Worm (Caenorhabditis elegans): ENCODE measurements around the gene srt-49.

The srt-49 gene

DNA sequence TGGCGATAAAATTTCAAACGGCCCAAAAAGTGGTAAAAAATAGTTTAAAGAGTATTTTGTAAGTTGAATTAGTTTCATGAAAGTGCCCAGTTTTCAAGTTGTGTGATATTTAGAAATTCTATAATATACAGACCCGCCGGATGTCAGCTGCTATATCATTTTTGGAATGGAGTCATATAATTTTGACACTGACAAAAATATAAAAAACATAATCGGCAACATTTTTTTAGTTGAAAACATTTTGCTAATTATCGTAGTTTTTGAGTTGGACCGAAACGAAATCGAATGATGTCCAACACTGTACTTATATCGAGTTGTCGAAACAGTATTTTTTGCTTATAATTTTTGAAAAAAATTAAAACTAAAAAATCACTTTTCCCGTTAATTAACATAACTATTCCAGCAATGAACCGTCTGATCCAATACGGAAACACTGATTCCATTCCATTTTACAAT is 5.1 kb upstream of the srt-49 start, which contains the start of gene srt-44:
Gene srt-44 (plus strand): TSS at position 406 of the 456 bp plus-strand sequence.
- TF ChIP-seq W03F9.2 (tag; optimal IDR thresholded peaks at IDR 0.05): no peak
- no peak for TF ChIP-seq him-1 (tag; optimal IDR thresholded peaks at IDR 0.05)
- no peak for TF ChIP-seq dao-5 (tag; optimal IDR thresholded peaks at IDR 0.05)

DNA sequence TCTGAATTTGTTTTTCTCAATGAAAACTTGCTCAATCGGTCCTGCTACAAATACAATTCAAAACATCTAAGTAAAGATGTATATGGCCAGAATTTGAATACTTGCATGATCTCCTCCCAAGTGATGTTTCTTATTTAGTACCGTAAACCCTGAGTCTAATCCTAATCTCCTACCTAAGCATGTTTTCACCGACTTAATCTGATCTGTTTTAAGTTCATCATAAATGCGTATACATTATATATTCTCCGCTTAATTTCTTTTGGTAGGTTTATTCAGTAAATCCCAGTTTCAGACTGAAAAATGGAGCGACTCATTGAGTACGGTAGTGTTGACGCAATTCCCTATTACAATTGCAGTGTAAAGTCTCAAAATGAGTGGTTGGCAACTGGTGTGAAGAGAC is 23.8 kb downstream of the srt-49 start, which contains the start of gene srt-50:
Gene srt-50 (plus strand): TSS at position 301 of the 400 bp plus-strand sequence.
- no peak for TF ChIP-seq W03F9.2 (tag; optimal IDR thresholded peaks at IDR 0.05)
- no peak for TF ChIP-seq him-1 (tag; optimal IDR thresholded peaks at IDR 0.05)
- no peak for TF ChIP-seq dao-5 (tag; optimal IDR thresholded peaks at IDR 0.05)

DNA sequence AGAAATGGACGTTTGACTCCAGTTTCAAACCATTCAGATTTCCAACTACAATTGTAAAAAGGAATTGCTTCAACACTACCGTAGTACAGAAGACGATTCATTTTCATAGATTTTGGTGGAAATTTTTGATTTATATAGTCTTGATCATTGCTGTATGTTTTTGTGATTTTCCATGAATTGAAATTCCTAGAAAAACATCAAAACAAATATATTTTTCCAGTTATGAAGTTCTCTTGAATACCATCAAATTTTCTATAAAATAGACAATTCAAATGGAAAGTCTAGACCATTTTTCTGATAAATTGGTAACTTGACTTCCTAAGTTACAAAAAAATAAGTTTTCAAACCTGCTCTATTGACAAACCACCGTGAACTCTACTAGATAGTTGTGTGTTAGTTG is 29.4 kb downstream of the srt-49 start, which contains the start of gene srt-48:
Gene srt-48 (minus strand): TSS at position 101 of the 400 bp plus-strand sequence.
- TF ChIP-seq him-1 (tag; optimal IDR thresholded peaks at IDR 0.05) (no peak), dao-5 (tag; optimal IDR thresholded peaks at IDR 0.05) (no peak), W03F9.2 (tag; optimal IDR thresholded peaks at IDR 0.05) (no peak)

DNA sequence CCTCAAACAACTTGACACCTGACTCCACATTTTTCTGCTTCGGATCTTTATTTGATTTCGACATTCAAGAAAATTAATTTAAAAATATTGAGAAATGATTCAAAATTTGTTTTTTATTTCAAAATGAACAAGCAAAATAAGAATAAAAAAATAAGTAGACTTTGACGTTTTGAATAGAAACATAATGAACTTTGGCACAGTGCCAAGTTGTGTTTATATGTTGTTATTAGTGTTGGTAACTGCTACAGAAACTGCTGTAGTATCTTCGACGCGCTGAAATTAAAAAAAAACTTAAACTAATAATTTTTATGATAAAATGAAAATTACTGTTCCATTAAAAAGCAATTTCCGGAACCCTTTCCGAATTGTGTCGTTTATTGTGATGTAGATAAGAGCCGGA is 32.5 kb downstream of the srt-49 start, which contains the start of gene Y41E3.18:
Gene Y41E3.18 (minus strand): TSS at position 101 of the 400 bp plus-strand sequence.
- no peak for TF ChIP-seq W03F9.2 (tag; optimal IDR thresholded peaks at IDR 0.05)
- TF ChIP-seq him-1 (tag; optimal IDR thresholded peaks at IDR 0.05): no peak

DNA sequence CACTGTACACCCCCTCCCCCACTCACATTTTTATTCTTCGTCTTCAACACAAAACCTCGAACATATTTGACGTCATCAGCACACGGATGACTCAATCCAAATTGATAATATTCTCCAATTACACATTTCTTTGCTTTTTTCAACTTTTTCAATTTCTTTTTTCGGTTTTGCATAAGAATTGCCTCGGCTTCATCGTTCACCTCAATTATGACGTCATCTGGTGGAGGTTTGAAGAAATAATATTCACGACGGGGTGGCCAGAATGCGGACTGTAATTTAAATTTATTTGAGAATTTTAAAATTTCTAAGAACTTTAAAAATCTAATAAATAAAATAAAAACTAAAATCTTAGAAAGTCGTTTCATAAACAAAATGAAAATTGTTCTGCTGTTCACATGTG is 34.4 kb downstream of the srt-49 start:
- no peak for TF ChIP-seq W03F9.2 (tag; optimal IDR thresholded peaks at IDR 0.05)
- TF ChIP-seq him-1 (tag; optimal IDR thresholded peaks at IDR 0.05): no peak
- no peak for TF ChIP-seq dao-5 (tag; optimal IDR thresholded peaks at IDR 0.05)

DNA sequence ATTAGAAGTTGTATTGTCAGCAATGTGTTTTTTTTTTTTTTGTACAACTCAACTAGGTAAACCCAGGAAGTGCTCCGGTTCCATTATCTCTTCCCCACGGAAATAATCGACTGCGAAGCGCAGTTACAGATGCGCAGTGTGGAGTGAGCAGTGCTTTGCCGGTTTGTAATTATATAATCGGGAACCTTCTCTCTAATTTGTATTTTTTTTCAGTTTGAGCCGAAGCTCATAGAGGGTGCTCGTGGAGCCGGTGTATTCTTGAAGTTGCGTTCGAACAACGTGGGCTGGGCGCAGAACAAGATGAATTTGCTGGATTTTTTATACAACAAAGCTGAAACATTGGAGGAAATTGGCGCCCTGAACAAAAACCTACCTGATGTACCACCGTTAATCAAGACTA is 40.2 kb downstream of the srt-49 start, which contains the start of gene Y41E3.13:
Gene Y41E3.13 (plus strand): TSS at position 301 of the 400 bp plus-strand sequence.
- TF ChIP-seq W03F9.2 (tag; optimal IDR thresholded peaks at IDR 0.05) (no peak), dao-5 (tag; optimal IDR thresholded peaks at IDR 0.05) (no peak), him-1 (tag; optimal IDR thresholded peaks at IDR 0.05) (no peak)

DNA sequence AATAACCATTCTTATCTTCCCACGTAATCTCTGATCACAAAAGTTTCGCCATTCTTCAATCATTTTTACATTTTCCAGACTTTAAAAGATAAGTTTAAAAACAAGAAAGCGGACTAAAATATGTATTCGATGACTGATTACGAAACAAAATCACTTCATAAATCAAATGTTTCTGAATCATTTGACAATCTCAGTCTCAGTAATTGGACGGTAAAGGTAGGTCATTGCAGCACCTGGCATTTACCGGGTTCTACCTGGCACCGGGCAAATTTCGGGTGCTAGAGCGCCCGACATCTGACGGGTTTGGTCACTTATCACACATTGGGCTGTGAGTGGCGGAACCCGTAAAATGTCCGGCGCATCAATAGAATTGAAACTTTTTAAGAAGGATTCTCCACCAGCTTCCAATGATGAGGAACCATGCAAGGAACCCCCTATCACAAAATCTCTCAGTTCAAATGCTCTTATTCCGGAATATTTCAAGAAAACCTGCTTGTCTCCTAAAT is 42.1 kb downstream of the srt-49 start, which contains the start of gene Y41E3.19:
Gene Y41E3.19 (plus strand): TSS at position 51 of the 506 bp plus-strand sequence.
- TF ChIP-seq W03F9.2 (tag; optimal IDR thresholded peaks at IDR 0.05): no peak
- TF ChIP-seq dao-5 (tag; optimal IDR thresholded peaks at IDR 0.05): no peak
- no peak for TF ChIP-seq him-1 (tag; optimal IDR thresholded peaks at IDR 0.05)

DNA sequence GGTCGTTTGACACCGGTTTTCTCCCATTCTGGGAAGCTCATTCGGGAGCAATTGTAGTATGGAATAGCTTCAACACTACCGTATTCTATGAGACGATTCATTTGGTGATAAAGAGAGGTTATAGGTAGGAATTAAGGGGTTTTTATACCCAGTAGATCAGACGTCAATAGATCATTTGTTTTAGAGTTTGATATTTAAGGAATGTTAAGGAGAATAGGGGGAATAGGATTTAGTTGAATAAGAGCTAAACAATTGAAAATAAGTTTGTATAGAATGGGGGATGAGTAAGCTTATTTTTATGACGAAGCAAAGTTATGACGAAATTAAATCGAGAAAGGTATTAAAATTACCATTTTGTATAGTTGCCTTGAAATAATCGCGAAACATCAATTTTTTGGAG is 44.9 kb downstream of the srt-49 start, which contains the start of gene srt-47:
Gene srt-47 (minus strand): TSS at position 101 of the 400 bp plus-strand sequence.
- TF ChIP-seq him-1 (tag; optimal IDR thresholded peaks at IDR 0.05): no peak
- no peak for TF ChIP-seq W03F9.2 (tag; optimal IDR thresholded peaks at IDR 0.05)
- no peak for TF ChIP-seq dao-5 (tag; optimal IDR thresholded peaks at IDR 0.05)

DNA sequence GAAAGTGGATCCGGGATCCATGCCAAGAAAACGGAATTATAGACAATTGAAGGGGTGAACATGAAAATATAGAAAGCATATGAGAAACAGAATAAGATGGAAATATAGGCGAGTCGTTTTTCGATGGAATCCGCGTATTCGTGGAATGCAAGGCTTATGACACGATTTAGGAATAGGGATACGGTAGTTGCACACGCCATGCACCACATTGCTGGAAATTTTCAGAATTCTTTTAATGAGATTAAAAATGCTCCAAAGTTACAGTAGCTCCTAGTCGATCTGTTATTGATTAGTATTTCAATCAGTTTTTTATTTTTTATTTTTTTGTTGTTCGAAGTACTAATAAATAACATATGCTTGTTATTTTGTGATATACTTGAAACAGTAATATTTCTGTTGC is 47.1 kb downstream of the srt-49 start:
- no peak for TF ChIP-seq dao-5 (tag; optimal IDR thresholded peaks at IDR 0.05)
- TF ChIP-seq him-1 (tag; optimal IDR thresholded peaks at IDR 0.05): no peak
- TF ChIP-seq W03F9.2 (tag; optimal IDR thresholded peaks at IDR 0.05): no peak

DNA sequence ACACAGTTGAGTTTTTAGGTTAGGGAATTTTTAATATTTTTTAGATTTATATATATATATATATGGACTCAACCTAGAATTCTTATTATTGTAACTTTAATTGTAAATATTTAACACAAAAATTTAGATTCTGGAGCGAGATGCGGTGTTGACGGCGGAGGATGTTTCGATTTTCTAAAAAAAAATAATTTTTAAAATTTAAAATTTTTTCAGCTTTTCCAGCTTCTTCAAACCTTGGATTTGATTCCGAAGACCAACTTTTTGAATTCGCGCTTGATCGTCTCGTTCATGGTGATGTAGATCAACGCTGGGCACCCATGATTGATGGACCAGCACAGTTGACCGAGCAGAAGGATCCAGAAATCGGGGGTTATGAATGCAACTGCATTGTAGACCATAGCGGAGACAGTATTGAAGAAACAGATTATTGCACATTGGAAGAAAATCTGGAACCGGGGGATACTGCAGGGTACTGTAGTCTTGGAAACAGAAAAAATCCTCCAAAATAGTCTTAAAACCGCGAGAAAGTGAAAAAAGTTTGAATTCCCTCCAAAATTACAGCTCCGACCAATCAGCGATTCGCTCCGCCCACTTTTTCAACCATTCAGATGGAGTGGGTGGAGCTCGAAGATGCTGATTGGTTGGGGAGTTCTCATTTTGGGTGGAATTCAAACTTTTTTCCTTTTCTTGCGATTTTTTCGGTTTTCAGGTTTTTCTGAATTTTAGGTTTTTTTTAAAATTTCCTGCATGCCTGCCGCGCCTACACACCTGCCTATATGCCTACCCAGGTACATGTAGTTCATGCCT is 48.7 kb downstream of the srt-49 start:
- TF ChIP-seq him-1 (tag; optimal IDR thresholded peaks at IDR 0.05): no peak
- no peak for TF ChIP-seq W03F9.2 (tag; optimal IDR thresholded peaks at IDR 0.05)
- TF ChIP-seq dao-5 (tag; optimal IDR thresholded peaks at IDR 0.05): no peak

DNA sequence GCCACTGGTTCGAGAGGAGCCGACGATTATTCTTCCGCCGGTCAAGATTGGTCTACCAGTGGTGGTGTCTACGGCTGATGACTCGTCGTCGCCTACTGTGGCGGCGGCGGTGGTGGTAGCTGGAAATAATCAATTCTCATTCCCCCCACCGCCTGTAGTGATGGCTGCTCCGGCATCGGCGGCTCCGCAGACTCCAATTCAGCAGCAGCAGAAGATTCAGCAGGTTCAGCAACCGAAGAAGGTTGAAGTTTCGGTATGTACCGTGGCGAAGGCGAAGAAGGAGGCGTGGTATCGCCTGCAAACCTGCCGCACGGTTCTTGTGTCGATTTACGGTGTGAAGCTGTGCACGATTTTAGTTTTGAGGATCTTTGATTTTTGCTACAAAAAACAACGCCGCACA is 52.0 kb downstream of the srt-49 start:
- TF ChIP-seq him-1 (tag; optimal IDR thresholded peaks at IDR 0.05) (no peak), dao-5 (tag; optimal IDR thresholded peaks at IDR 0.05) (no peak), W03F9.2 (tag; optimal IDR thresholded peaks at IDR 0.05) (no peak)

All from whole organism, L4/young adult.